Fruit fly (Drosophila melanogaster) whole organism, prepupa: ENCODE results near the gene Hsc70-3.
A peak's percentile ranks its signal among the peaks of the same experiment; 100 is the strongest.

Experiments
- Blimp-1 ChIP-seq: fragments of 200-800 bp; sonication (Bioruptor generic); optimal IDR thresholded peaks from 3 replicates; lab custom pipeline; 2017; ENCODE audit warnings: missing biosample characterization, missing genetic modification characterization, mild to moderate bottlenecking, moderate library complexity, missing genetic modification reagents
- CG10631 ChIP-seq: fragments of 200-800 bp; sonication (Bioruptor generic); optimal IDR thresholded peaks from 2 replicates; lab custom pipeline; 2016; ENCODE audit warnings: missing biosample characterization, missing genetic modification characterization
- CG10669 ChIP-seq: fragments of 200-800 bp; sonication (Bioruptor generic); optimal IDR thresholded peaks from 3 replicates; lab custom pipeline; 2018; ENCODE audit warnings: missing biosample characterization, mild to moderate bottlenecking, missing genetic modification characterization, moderate library complexity
- CG11294 ChIP-seq: fragments of 200-800 bp; sonication (Bioruptor generic); IDR thresholded peaks from 2 replicates; pipeline ENCODE4 v1.3.6; 2022; ENCODE audit warnings: missing biosample characterization, missing genetic modification characterization
- CG11902 ChIP-seq: fragments of 200-800 bp; sonication (Bioruptor generic); optimal IDR thresholded peaks from 3 replicates; lab custom pipeline; 2016; ENCODE audit warnings: missing biosample characterization, missing genetic modification characterization
- CG15336 ChIP-seq: fragments of 200-800 bp; sonication (Bioruptor generic); IDR thresholded peaks from 2 replicates; pipeline ENCODE4 v1.3.6; 2022; ENCODE audit warnings: missing biosample characterization, missing genetic modification characterization
- CG1621 ChIP-seq: fragments of 200-800 bp; sonication (Bioruptor generic); optimal IDR thresholded peaks from 3 replicates; lab custom pipeline; 2018; ENCODE audit warnings: missing biosample characterization, mild to moderate bottlenecking, missing genetic modification characterization
- CG3032 ChIP-seq: fragments of 200-800 bp; optimal IDR thresholded peaks from 2 replicates; lab custom pipeline; 2019; ENCODE audit warnings: missing biosample characterization, mild to moderate bottlenecking, missing genetic modification characterization, moderate library complexity
- CG31627 ChIP-seq: fragments of 200-800 bp; sonication (Bioruptor generic); optimal IDR thresholded peaks from 3 replicates; lab custom pipeline; 2016; ENCODE audit warnings: missing biosample characterization, missing genetic modification characterization
- CG32006 ChIP-seq: fragments of 200-800 bp; sonication (Bioruptor generic); optimal IDR thresholded peaks from 3 replicates; lab custom pipeline; 2017; ENCODE audit warnings: missing biosample characterization, mild to moderate bottlenecking, missing genetic modification characterization
- CG34406 ChIP-seq: fragments of 200-800 bp; sonication (Bioruptor generic); optimal IDR thresholded peaks from 3 replicates; lab custom pipeline; 2016; ENCODE audit warnings: missing biosample characterization, missing genetic modification characterization
- CG4318 ChIP-seq: fragments of 200-800 bp; sonication (Bioruptor generic); optimal IDR thresholded peaks from 3 replicates; lab custom pipeline; 2017; ENCODE audit warnings: missing biosample characterization, mild to moderate bottlenecking, missing genetic modification characterization
- CG6163 ChIP-seq: fragments of 200-800 bp; sonication (Bioruptor generic); IDR thresholded peaks from 3 replicates; pipeline ENCODE4 v1.3.6; 2022; ENCODE audit warnings: missing biosample characterization, missing genetic modification characterization
- CG6276 ChIP-seq: fragments of 200-800 bp; sonication (Bioruptor generic); optimal IDR thresholded peaks from 2 replicates; lab custom pipeline; 2017; ENCODE audit warnings: missing biosample characterization, mild to moderate bottlenecking, missing genetic modification characterization
- CG6792 ChIP-seq: fragments of 200-800 bp; sonication (Bioruptor generic); optimal IDR thresholded peaks from 3 replicates; lab custom pipeline; 2016; ENCODE audit warnings: missing biosample characterization, missing genetic modification characterization
- CG6808 ChIP-seq: fragments of 200-800 bp; sonication (Bioruptor generic); optimal IDR thresholded peaks from 3 replicates; lab custom pipeline; 2017; ENCODE audit warnings: missing biosample characterization, missing genetic modification characterization, mild to moderate bottlenecking, moderate library complexity, missing genetic modification reagents
- CG6854 ChIP-seq: fragments of 200-800 bp; sonication (Bioruptor generic); optimal IDR thresholded peaks from 2 replicates; lab custom pipeline; 2017; ENCODE audit warnings: missing biosample characterization, mild to moderate bottlenecking, missing genetic modification characterization
- CG7368 ChIP-seq: fragments of 200-800 bp; sonication (Bioruptor generic); optimal IDR thresholded peaks from 3 replicates; lab custom pipeline; 2016; ENCODE audit warnings: missing biosample characterization, missing genetic modification characterization
- CG8119 ChIP-seq: fragments of 200-800 bp; sonication (Bioruptor generic); IDR thresholded peaks from 3 replicates; pipeline ENCODE4 v1.3.6; 2022; ENCODE audit warnings: missing biosample characterization, missing genetic modification characterization
- CG8319 ChIP-seq: fragments of 200-800 bp; sonication (Bioruptor generic); optimal IDR thresholded peaks from 3 replicates; lab custom pipeline; 2016; ENCODE audit warnings: missing biosample characterization, missing genetic modification characterization
- CG8632 ChIP-seq: fragments of 200-800 bp; sonication (Bioruptor generic); optimal IDR thresholded peaks from 3 replicates; lab custom pipeline; 2016; ENCODE audit warnings: missing biosample characterization, missing genetic modification characterization
- CG9139 ChIP-seq: fragments of 200-800 bp; sonication (Bioruptor generic); optimal IDR thresholded peaks from 3 replicates; lab custom pipeline; 2017; ENCODE audit warnings: missing biosample characterization, mild to moderate bottlenecking, missing genetic modification characterization
- Eip75B ChIP-seq: fragments of 200-800 bp; sonication (Bioruptor generic); optimal IDR thresholded peaks from 3 replicates; lab custom pipeline; 2016; ENCODE audit warnings: missing biosample characterization, missing genetic modification characterization
- Eip78C ChIP-seq: fragments of 200-800 bp; sonication (Bioruptor generic); peaks from one replicate; lab custom pipeline; 2016; ENCODE audit warnings: missing biosample characterization, missing genetic modification characterization
- Eip93F ChIP-seq: fragments of 200-800 bp; sonication (Bioruptor generic); optimal IDR thresholded peaks from 2 replicates; lab custom pipeline; 2016; ENCODE audit warnings: missing biosample characterization, mild to moderate bottlenecking, missing genetic modification characterization
- Gug ChIP-seq: fragments of 200-800 bp; sonication (Bioruptor generic); IDR thresholded peaks from 2 replicates; pipeline ENCODE4 v1.3.6; 2022; ENCODE audit warnings: missing biosample characterization, missing genetic modification characterization
- Hr38 ChIP-seq: sonication (Bioruptor generic); optimal IDR thresholded peaks from 2 replicates; lab custom pipeline; 2016; ENCODE audit warnings: missing biosample characterization, missing genetic modification characterization
- Hr39 ChIP-seq: fragments of 200-800 bp; sonication (Bioruptor generic); optimal IDR thresholded peaks from 2 replicates; lab custom pipeline; 2016; ENCODE audit warnings: missing biosample characterization, missing genetic modification characterization
- Hr4 ChIP-seq: fragments of 200-800 bp; sonication (Bioruptor generic); optimal IDR thresholded peaks from 3 replicates; lab custom pipeline; 2016; ENCODE audit warnings: missing biosample characterization, missing genetic modification characterization
- Lpt ChIP-seq: fragments of 200-800 bp; sonication (Bioruptor generic); optimal IDR thresholded peaks from 3 replicates; lab custom pipeline; 2016; ENCODE audit warnings: missing biosample characterization, missing genetic modification characterization
- Met ChIP-seq: fragments of 200-800 bp; sonication (Bioruptor generic); optimal IDR thresholded peaks from 3 replicates; lab custom pipeline; 2016; ENCODE audit warnings: missing biosample characterization, missing genetic modification characterization
- OdsH ChIP-seq: fragments of 200-800 bp; sonication (Bioruptor generic); optimal IDR thresholded peaks from 3 replicates; lab custom pipeline; 2016; ENCODE audit warnings: missing biosample characterization, missing genetic modification characterization
- Smox ChIP-seq: fragments of 200-800 bp; sonication (Bioruptor generic); optimal IDR thresholded peaks from 3 replicates; lab custom pipeline; 2016; ENCODE audit warnings: missing biosample characterization, missing genetic modification characterization
- Sox102F ChIP-seq: fragments of 200-800 bp; sonication (Bioruptor generic); optimal IDR thresholded peaks from 2 replicates; lab custom pipeline; 2016; ENCODE audit warnings: missing biosample characterization, mild to moderate bottlenecking, missing genetic modification characterization
- Sox14 ChIP-seq: fragments of 200-800 bp; sonication (Bioruptor generic); optimal IDR thresholded peaks from 3 replicates; lab custom pipeline; 2016; ENCODE audit warnings: missing biosample characterization, missing genetic modification characterization
- Sox15 ChIP-seq: fragments of 200-800 bp; sonication (Bioruptor generic); optimal IDR thresholded peaks from 3 replicates; lab custom pipeline; 2016; ENCODE audit warnings: missing biosample characterization, missing genetic modification characterization
- achi ChIP-seq: fragments of 200-800 bp; sonication (Bioruptor generic); optimal IDR thresholded peaks from 3 replicates; lab custom pipeline; 2016; ENCODE audit warnings: missing biosample characterization, missing genetic modification characterization
- acj6 ChIP-seq: fragments of 200-800 bp; sonication (Bioruptor generic); optimal IDR thresholded peaks from 3 replicates; lab custom pipeline; 2016; ENCODE audit warnings: missing biosample characterization, missing genetic modification characterization
- cyc ChIP-seq: fragments of 200-800 bp; sonication (Bioruptor generic); optimal IDR thresholded peaks from 3 replicates; lab custom pipeline; 2016; ENCODE audit warnings: missing biosample characterization, missing genetic modification characterization
- dac ChIP-seq: fragments of 200-800 bp; sonication (Bioruptor generic); optimal IDR thresholded peaks from 2 replicates; lab custom pipeline; 2017; ENCODE audit warnings: missing biosample characterization, mild to moderate bottlenecking, missing genetic modification characterization
- dsx ChIP-seq: fragments of 200-800 bp; optimal IDR thresholded peaks from 3 replicates; lab custom pipeline; 2019; ENCODE audit warnings: missing biosample characterization, mild to moderate bottlenecking, missing genetic modification characterization, moderate library complexity; ENCODE audit not compliant: poor library complexity, severe bottlenecking
- esn ChIP-seq: fragments of 200-800 bp; sonication (Bioruptor generic); optimal IDR thresholded peaks from 2 replicates; lab custom pipeline; 2016; ENCODE audit warnings: missing biosample characterization, mild to moderate bottlenecking, missing genetic modification characterization, moderate library complexity
- fd59A ChIP-seq: fragments of 200-800 bp; sonication (Bioruptor generic); optimal IDR thresholded peaks from 2 replicates; lab custom pipeline; 2017; ENCODE audit warnings: missing biosample characterization, mild to moderate bottlenecking, missing genetic modification characterization, missing genetic modification reagents
- fd85E ChIP-seq: fragments of 200-800 bp; sonication (Bioruptor generic); optimal IDR thresholded peaks from 3 replicates; lab custom pipeline; 2016; ENCODE audit warnings: missing biosample characterization, missing genetic modification characterization
- fkh ChIP-seq: fragments of 200-800 bp; sonication (Bioruptor generic); optimal IDR thresholded peaks from 3 replicates; lab custom pipeline; 2017; ENCODE audit warnings: missing biosample characterization, mild to moderate bottlenecking, missing genetic modification characterization, moderate library complexity
- lz ChIP-seq: fragments of 200-800 bp; sonication (Bioruptor generic); optimal IDR thresholded peaks from 3 replicates; lab custom pipeline; 2016; ENCODE audit warnings: missing biosample characterization, missing genetic modification characterization
- net ChIP-seq: fragments of 200-800 bp; sonication (Bioruptor generic); optimal IDR thresholded peaks from 3 replicates; lab custom pipeline; 2016; ENCODE audit warnings: missing biosample characterization, missing genetic modification characterization
- salr ChIP-seq, 2 experiments: fragments of 200-800 bp; sonication (Bioruptor generic); optimal IDR thresholded peaks; 3 replicates each; lab custom pipeline; 2016 to 2018; ENCODE audit warnings: missing biosample characterization in 2 of 2, missing genetic modification characterization in 2 of 2, mild to moderate bottlenecking in 1 of 2
- ss ChIP-seq, 2 experiments: fragments of 200-800 bp; sonication (Bioruptor generic); optimal IDR thresholded peaks; 2 replicates in 1 of 2; 3 replicates in 1 of 2; lab custom pipeline; 2017 to 2018; ENCODE audit warnings: mild to moderate bottlenecking in 2 of 2, missing biosample characterization in 2 of 2, missing genetic modification characterization in 2 of 2, moderate library complexity in 1 of 2
- svp ChIP-seq: fragments of 200-800 bp; sonication (Bioruptor generic); peaks from one replicate; lab custom pipeline; 2016; ENCODE audit warnings: missing biosample characterization, missing genetic modification characterization
- topi ChIP-seq: fragments of 200-800 bp; sonication (Bioruptor generic); optimal IDR thresholded peaks from 3 replicates; lab custom pipeline; 2016; ENCODE audit warnings: missing biosample characterization, missing genetic modification characterization

The Hsc70-3 gene

dm6 chrX:11806867-11807747 lies at the start of gene Hsc70-3:
Hsc70-3 (minus strand) TSS chrX:11807117.
- TF ChIP-seq CG10669 (no peak), CG6808 (GFP tag; lab: Kevin White, UChicago) (peak; percentile 29), CG34406 (GFP tag; lab: Kevin White, UChicago) (peak; percentile 12), Blimp-1 (GFP tag; lab: Kevin White, UChicago) (no peak), CG6276 (GFP tag; lab: Kevin White, UChicago) (peak; percentile 46), esn (GFP tag; lab: Kevin White, UChicago) (peak; percentile 28), lz (GFP tag; lab: Kevin White, UChicago) (no peak), CG10631 (GFP tag; lab: Kevin White, UChicago) (peak; percentile 13), CG6792 (GFP tag; lab: Kevin White, UChicago) (no peak), CG8319 (GFP tag; lab: Kevin White, UChicago) (no peak), ss (GFP tag; optimal IDR thresholded peaks at IDR 0.05; lab: Kevin White, UChicago) (peak; percentile 38 to 53), CG9139 (peak; percentile 21), CG8119 (GFP tag; lab: Robert Waterston, UW) (no peak), svp (GFP tag; lab: Kevin White, UChicago) (peak; percentile 55), Hr4 (GFP tag; lab: Kevin White, UChicago) (no peak), fd85E (no peak), topi (peak; percentile 10), acj6 (GFP tag; lab: Kevin White, UChicago) (no peak), CG32006 (GFP tag; lab: Kevin White, UChicago) (peak; percentile 0), CG15336 (GFP tag; lab: Robert Waterston, UW) (peak; percentile 18; the same call in 1 of the 2 replicates), Smox (GFP tag; lab: Kevin White, UChicago) (no peak), CG4318 (no peak), Eip75B (no peak), CG11902 (GFP tag; lab: Kevin White, UChicago) (no peak), Sox102F (GFP tag; lab: Kevin White, UChicago) (peak; percentile 42), CG8632 (GFP tag; lab: Kevin White, UChicago) (no peak), CG1621 (no peak), net (GFP tag; lab: Kevin White, UChicago) (no peak), Met (peak; percentile 28), Eip78C (peak; percentile 81), CG7368 (GFP tag; lab: Kevin White, UChicago) (no peak), CG11294 (GFP tag; lab: Robert Waterston, UW) (no peak), fkh (GFP tag; lab: Kevin White, UChicago) (peak; percentile 92), Eip93F (no peak), salr (GFP tag; optimal IDR thresholded peaks at IDR 0.05; lab: Kevin White, UChicago) (no peak), achi (GFP tag; lab: Kevin White, UChicago) (peak; percentile 11), Gug (GFP tag; lab: Robert Waterston, UW) (no peak), OdsH (GFP tag; lab: Kevin White, UChicago) (no peak), Lpt (GFP tag; lab: Kevin White, UChicago) (no peak), CG6854 (peak; percentile 63), dac (no peak), Sox14 (GFP tag; lab: Kevin White, UChicago) (no peak), fd59A (GFP tag; lab: Kevin White, UChicago) (no peak), Hr39 (GFP tag; lab: Kevin White, UChicago) (no peak), CG3032 (tag; lab: Kevin White, UChicago) (peak; percentile 13), cyc (GFP tag; lab: Kevin White, UChicago) (no peak), Hr38 (GFP tag; lab: Kevin White, UChicago) (no peak), dsx (GFP tag; lab: Kevin White, UChicago) (peak; percentile 30), CG31627 (GFP tag; lab: Kevin White, UChicago) (no peak), Sox15 (GFP tag; lab: Kevin White, UChicago) (no peak), CG6163 (GFP tag; lab: Robert Waterston, UW) (peak; percentile 16; the same call in 1 of the 3 replicates)
